Fruit fly (Drosophila melanogaster) whole organism, embryonic: ENCODE data around the gene CG42538.

Experiments used
- Abd-B ChIP-seq: fragments of 200-800 bp; sonication (Bioruptor generic); optimal IDR thresholded peaks from 2 replicates; lab custom pipeline; 2018; ENCODE audit warnings: missing biosample characterization, mild to moderate bottlenecking, missing genetic modification characterization, moderate library complexity
- Bdp1 ChIP-seq: fragments of 200-800 bp; sonication (Bioruptor generic); optimal IDR thresholded peaks from 3 replicates; lab custom pipeline; 2016; ENCODE audit warnings: missing biosample characterization, missing genetic modification characterization
- CG10267 ChIP-seq: fragments of 200-800 bp; sonication (Bioruptor generic); optimal IDR thresholded peaks from 2 replicates; lab custom pipeline; 2018; ENCODE audit warnings: missing biosample characterization, mild to moderate bottlenecking, missing genetic modification characterization, moderate library complexity
- CG10321 ChIP-seq: fragments of 200-800 bp; sonication (Bioruptor generic); IDR thresholded peaks from 2 replicates; pipeline ENCODE4 v1.3.6; 2022; ENCODE audit warnings: missing biosample characterization, missing genetic modification characterization
- CG10543 ChIP-seq: fragments of 200-800 bp; sonication (Bioruptor generic); optimal IDR thresholded peaks from 3 replicates; lab custom pipeline; 2017; ENCODE audit warnings: missing biosample characterization, mild to moderate bottlenecking, missing genetic modification characterization, moderate library complexity
- CG10979 ChIP-seq: fragments of 200-800 bp; sonication (Bioruptor generic); optimal IDR thresholded peaks from 2 replicates; lab custom pipeline; 2018; ENCODE audit warnings: missing biosample characterization, mild to moderate bottlenecking, missing genetic modification characterization, moderate library complexity
- CG12071 ChIP-seq: fragments of 200-800 bp; sonication (Bioruptor generic); optimal IDR thresholded peaks from 3 replicates; lab custom pipeline; 2018; ENCODE audit warnings: missing biosample characterization, mild to moderate bottlenecking, missing genetic modification characterization
- CG12104 ChIP-seq: fragments of 200-800 bp; sonication (Bioruptor generic); optimal IDR thresholded peaks from 3 replicates; lab custom pipeline; 2016; ENCODE audit warnings: missing biosample characterization, missing genetic modification characterization
- CG12391 ChIP-seq: fragments of 200-800 bp; sonication (Bioruptor generic); optimal IDR thresholded peaks from 3 replicates; lab custom pipeline; 2018; ENCODE audit warnings: missing biosample characterization, mild to moderate bottlenecking, missing genetic modification characterization, moderate library complexity
- CG14965 ChIP-seq: fragments of 200-800 bp; sonication (Bioruptor generic); optimal IDR thresholded peaks from 2 replicates; lab custom pipeline; 2016; ENCODE audit warnings: missing biosample characterization, missing genetic modification characterization, borderline replicate concordance
- CG15479 ChIP-seq: fragments of 200-800 bp; sonication (Bioruptor generic); optimal IDR thresholded peaks from 3 replicates; lab custom pipeline; 2019; ENCODE audit warnings: missing biosample characterization, mild to moderate bottlenecking, missing genetic modification characterization, moderate library complexity
- CG17912 ChIP-seq: fragments of 200-800 bp; sonication (Bioruptor generic); optimal IDR thresholded peaks from 2 replicates; lab custom pipeline; 2018; ENCODE audit warnings: missing biosample characterization, mild to moderate bottlenecking, missing genetic modification characterization
- CG33213 ChIP-seq: fragments of 200-800 bp; sonication (Bioruptor generic); optimal IDR thresholded peaks from 3 replicates; lab custom pipeline; 2016; ENCODE audit warnings: missing biosample characterization, missing genetic modification characterization
- CG3726 ChIP-seq: fragments of 200-800 bp; sonication (Bioruptor generic); IDR thresholded peaks from 3 replicates; pipeline ENCODE4, ENCODE4 v1.3.6; 2022; ENCODE audit warnings: missing biosample characterization, missing genetic modification characterization
- CG4360 ChIP-seq: fragments of 200-800 bp; sonication (Bioruptor generic); IDR thresholded peaks from 2 replicates; pipeline ENCODE4 v1.3.6; 2022; ENCODE audit warnings: missing biosample characterization, missing genetic modification characterization
- CG7372 ChIP-seq: fragments of 200-800 bp; sonication (Bioruptor generic); IDR thresholded peaks from 2 replicates; pipeline ENCODE4 v1.3.6; 2022; ENCODE audit warnings: missing biosample characterization, missing genetic modification characterization
- CG8388 ChIP-seq: fragments of 200-800 bp; sonication (Bioruptor generic); optimal IDR thresholded peaks from 2 replicates; lab custom pipeline; 2019; ENCODE audit warnings: missing biosample characterization, mild to moderate bottlenecking, missing genetic modification characterization, moderate library complexity
- D ChIP-seq, 2 experiments: fragments of 200-800 bp in 1 of 2; fragments of >200 bp in 1 of 2; sonication (Bioruptor generic) in 1 of 2; optimal IDR thresholded peaks; 2 replicates in 1 of 2; 3 replicates in 1 of 2; lab custom pipeline; 2017; ENCODE audit warnings: mild to moderate bottlenecking in 1 of 2, missing biosample characterization in 1 of 2, missing genetic modification characterization in 1 of 2, missing genetic modification reagents in 1 of 2
- Dip2 ChIP-seq: fragments of 200-800 bp; sonication (Bioruptor generic); IDR thresholded peaks from 2 replicates; pipeline ENCODE4 v1.3.6; 2022; ENCODE audit warnings: missing biosample characterization, missing genetic modification characterization
- Lpt ChIP-seq: fragments of >200 bp; optimal IDR thresholded peaks from 2 replicates; lab custom pipeline; 2018; ENCODE audit warnings: missing biosample characterization, missing genetic modification characterization
- NFAT ChIP-seq: fragments of 200-800 bp; sonication (Bioruptor generic); IDR thresholded peaks from 2 replicates; pipeline ENCODE4 v1.3.6; 2022; ENCODE audit warnings: missing biosample characterization, missing genetic modification characterization
- NfI ChIP-seq: fragments of 200-800 bp; sonication (Bioruptor generic); optimal IDR thresholded peaks from 3 replicates; lab custom pipeline; 2018; ENCODE audit warnings: missing biosample characterization, mild to moderate bottlenecking, missing genetic modification characterization, moderate library complexity
- PHDP ChIP-seq: fragments of 200-800 bp; sonication (Bioruptor generic); optimal IDR thresholded peaks from 3 replicates; lab custom pipeline; 2018; ENCODE audit warnings: missing biosample characterization, mild to moderate bottlenecking, missing genetic modification characterization, moderate library complexity
- Scr ChIP-seq: fragments of 200-800 bp; sonication (Bioruptor generic); IDR thresholded peaks from 2 replicates; pipeline ENCODE4 v1.3.6; 2022; ENCODE audit warnings: missing biosample characterization, missing genetic modification characterization; ENCODE audit not compliant: partially characterized antibody
- Sox102F ChIP-seq: fragments of 200-800 bp; sonication (Bioruptor generic); optimal IDR thresholded peaks from 2 replicates; lab custom pipeline; 2018; ENCODE audit warnings: missing biosample characterization, mild to moderate bottlenecking, missing genetic modification characterization, moderate library complexity
- Stat92E ChIP-seq, 3 experiments: fragments of >200 bp in 2 of 3; fragments of 200-800 bp in 1 of 3; sonication (Bioruptor generic) in 1 of 3; optimal IDR thresholded peaks; 2 replicates each; lab custom pipeline; 2017 to 2019; ENCODE audit warnings: missing biosample characterization in 3 of 3, missing genetic modification characterization in 3 of 3, mild to moderate bottlenecking in 1 of 3, moderate library complexity in 1 of 3
- ac ChIP-seq: fragments of 200-800 bp; sonication (Bioruptor generic); optimal IDR thresholded peaks from 3 replicates; lab custom pipeline; 2017; ENCODE audit warnings: missing biosample characterization, mild to moderate bottlenecking, missing genetic modification characterization
- bsh ChIP-seq, 2 experiments: fragments of 200-800 bp; sonication (Bioruptor generic); optimal IDR thresholded peaks; 2 replicates each; lab custom pipeline; 2017 to 2018; ENCODE audit warnings: mild to moderate bottlenecking in 2 of 2, missing biosample characterization in 2 of 2, missing genetic modification characterization in 2 of 2, moderate library complexity in 1 of 2
- dm ChIP-seq: fragments of 200-800 bp; sonication (Bioruptor generic); optimal IDR thresholded peaks from 3 replicates; lab custom pipeline; 2016; ENCODE audit warnings: missing biosample characterization, missing genetic modification characterization
- eyg ChIP-seq: fragments of 200-800 bp; sonication (Bioruptor generic); optimal IDR thresholded peaks from 3 replicates; lab custom pipeline; 2016; ENCODE audit warnings: missing biosample characterization, missing genetic modification characterization
- fd102C ChIP-seq: fragments of 200-800 bp; sonication (Bioruptor generic); optimal IDR thresholded peaks from 2 replicates; lab custom pipeline; 2018; ENCODE audit warnings: missing biosample characterization, mild to moderate bottlenecking, missing genetic modification characterization, moderate library complexity
- gem ChIP-seq: fragments of 200-800 bp; sonication (Bioruptor generic); optimal IDR thresholded peaks from 2 replicates; lab custom pipeline; 2019; ENCODE audit warnings: missing biosample characterization, mild to moderate bottlenecking, missing genetic modification characterization, moderate library complexity
- jigr1 ChIP-seq: fragments of 200-800 bp; sonication (Bioruptor generic); IDR thresholded peaks from 3 replicates; pipeline ENCODE4 v1.3.6; 2022; ENCODE audit warnings: missing biosample characterization, missing genetic modification characterization
- prd ChIP-seq, 3 experiments: fragments of >200 bp in 2 of 3; fragments of 200-800 bp in 1 of 3; sonication (Bioruptor generic) in 1 of 3; optimal IDR thresholded peaks in 2 of 3; IDR thresholded peaks in 1 of 3; 2 replicates in 2 of 3; 3 replicates in 1 of 3; pipeline versions ENCODE4 v1.3.6 to Lab custom; 2017 to 2022; ENCODE audit warnings: missing biosample characterization in 1 of 3, missing genetic modification characterization in 1 of 3
- row ChIP-seq: fragments of 200-800 bp; sonication (Bioruptor generic); IDR thresholded peaks from 3 replicates; pipeline ENCODE4 v1.3.6; 2022; ENCODE audit warnings: missing biosample characterization, missing genetic modification characterization
- sim ChIP-seq: fragments of 200-800 bp; sonication (Bioruptor generic); IDR thresholded peaks from 2 replicates; pipeline ENCODE4 v1.3.6; 2022; ENCODE audit warnings: missing biosample characterization, missing genetic modification characterization
- slbo ChIP-seq: fragments of 200-800 bp; sonication (Bioruptor generic); IDR thresholded peaks from 2 replicates; pipeline ENCODE4 v1.3.6; 2022; ENCODE audit warnings: missing biosample characterization, missing genetic modification characterization
- sob ChIP-seq: fragments of 200-800 bp; sonication (Bioruptor generic); IDR thresholded peaks from 2 replicates; pipeline ENCODE4 v1.3.6; 2022; ENCODE audit warnings: missing biosample characterization, missing genetic modification characterization
- zen ChIP-seq: fragments of 200-800 bp; sonication (Bioruptor generic); optimal IDR thresholded peaks from 3 replicates; lab custom pipeline; 2018; ENCODE audit warnings: missing biosample characterization, mild to moderate bottlenecking, missing genetic modification characterization, moderate library complexity
- zf30C ChIP-seq: fragments of 200-800 bp; sonication (Bioruptor generic); optimal IDR thresholded peaks from 3 replicates; lab custom pipeline; 2018; ENCODE audit warnings: missing biosample characterization, mild to moderate bottlenecking, missing genetic modification characterization
- zfh1 ChIP-seq: fragments of 200-800 bp; sonication (Bioruptor generic); IDR thresholded peaks from 3 replicates; pipeline ENCODE4 v1.3.6; 2022; ENCODE audit warnings: missing biosample characterization, missing genetic modification characterization

Gene CG42538

dm6 chr3L:16018251-16018583, 16.1 kb upstream of the CG42538 start (continued):
- TF ChIP-seq sim (no peak), Lpt (GFP tag; lab: Kevin White, UChicago) (no peak), CG12071 (GFP tag; lab: Kevin White, UChicago) (no peak), CG7372 (no peak), Sox102F (GFP tag; lab: Kevin White, UChicago) (no peak), CG10267 (tag; lab: Kevin White, UChicago) (peak; percentile 43), prd (optimal IDR thresholded peaks at IDR 0.05; lab: Kevin White, UChicago) (no peak), prd (GFP tag; IDR thresholded peaks at IDR 0.05; lab: Robert Waterston, UW) (peak; percentile 48; the same call in 1 of the 3 replicates), slbo (no peak), CG12104 (GFP tag; lab: Kevin White, UChicago) (no peak), CG3726 (GFP tag; lab: Robert Waterston, UW) (no peak), zf30C (GFP tag; lab: Kevin White, UChicago) (no peak), ac (no peak), dm (GFP tag; lab: Kevin White, UChicago) (no peak), CG12391 (tag; lab: Kevin White, UChicago) (no peak), NfI (no peak), PHDP (tag; lab: Kevin White, UChicago) (no peak), CG33213 (no peak), gem (peak; percentile 27), CG10321 (GFP tag; lab: Robert Waterston, UW) (no peak), eyg (GFP tag; lab: Kevin White, UChicago) (no peak), Dip2 (no peak), zfh1 (GFP tag; lab: Robert Waterston, UW) (no peak), bsh (GFP tag; optimal IDR thresholded peaks at IDR 0.05; lab: Kevin White, UChicago) (no peak), fd102C (no peak), CG10543 (GFP tag; lab: Kevin White, UChicago) (no peak), CG10979 (tag; lab: Kevin White, UChicago) (peak; percentile 2), CG14965 (GFP tag; lab: Kevin White, UChicago) (no peak)

- no peak for TF ChIP-seq jigr1 (GFP tag; lab: Robert Waterston, UW)
- peak; percentile 40 for TF ChIP-seq zen (tag; lab: Kevin White, UChicago)
- peak; percentile 59 for TF ChIP-seq D (optimal IDR thresholded peaks at IDR 0.05; lab: Kevin White, UChicago)
- TF ChIP-seq D (GFP tag; optimal IDR thresholded peaks at IDR 0.05; lab: Kevin White, UChicago), result no peak
- no peak for TF ChIP-seq sob (GFP tag; lab: Robert Waterston, UW)
- no peak for TF ChIP-seq CG8388 (GFP tag; lab: Kevin White, UChicago)
- no peak for TF ChIP-seq Abd-B (GFP tag; lab: Kevin White, UChicago)
- no peak for TF ChIP-seq NFAT (GFP tag; lab: Robert Waterston, UW)
- peak; percentile 91 for TF ChIP-seq CG4360 (GFP tag; lab: Robert Waterston, UW)
- TF ChIP-seq row (GFP tag; lab: Robert Waterston, UW), result no peak
- TF ChIP-seq Stat92E (GFP tag; optimal IDR thresholded peaks at IDR 0.05; lab: Kevin White, UChicago), result peak in 1 of 3 experiments; percentile 17
- no peak for TF ChIP-seq CG17912 (GFP tag; lab: Kevin White, UChicago)
- TF ChIP-seq prd (optimal IDR thresholded peaks at IDR 0.05; lab: Kevin White, UChicago), result no peak
- TF ChIP-seq prd (GFP tag; IDR thresholded peaks at IDR 0.05; lab: Robert Waterston, UW), result peak; percentile 48; the same call in 1 of the 3 replicates
- no peak for TF ChIP-seq CG15479 (GFP tag; lab: Kevin White, UChicago)
- no peak for TF ChIP-seq Scr (GFP tag; lab: Robert Waterston, UW)
- TF ChIP-seq CG10321 (GFP tag; lab: Robert Waterston, UW), result no peak
- TF ChIP-seq Bdp1 (GFP tag; lab: Kevin White, UChicago), result no peak
Observed at dm6 chr3L:16018721-16019120, 15.6 kb upstream of the CG42538 start.
